Fruit fly (Drosophila melanogaster): ENCODE measurements around the gene nompC.

nompC gene

DNA sequence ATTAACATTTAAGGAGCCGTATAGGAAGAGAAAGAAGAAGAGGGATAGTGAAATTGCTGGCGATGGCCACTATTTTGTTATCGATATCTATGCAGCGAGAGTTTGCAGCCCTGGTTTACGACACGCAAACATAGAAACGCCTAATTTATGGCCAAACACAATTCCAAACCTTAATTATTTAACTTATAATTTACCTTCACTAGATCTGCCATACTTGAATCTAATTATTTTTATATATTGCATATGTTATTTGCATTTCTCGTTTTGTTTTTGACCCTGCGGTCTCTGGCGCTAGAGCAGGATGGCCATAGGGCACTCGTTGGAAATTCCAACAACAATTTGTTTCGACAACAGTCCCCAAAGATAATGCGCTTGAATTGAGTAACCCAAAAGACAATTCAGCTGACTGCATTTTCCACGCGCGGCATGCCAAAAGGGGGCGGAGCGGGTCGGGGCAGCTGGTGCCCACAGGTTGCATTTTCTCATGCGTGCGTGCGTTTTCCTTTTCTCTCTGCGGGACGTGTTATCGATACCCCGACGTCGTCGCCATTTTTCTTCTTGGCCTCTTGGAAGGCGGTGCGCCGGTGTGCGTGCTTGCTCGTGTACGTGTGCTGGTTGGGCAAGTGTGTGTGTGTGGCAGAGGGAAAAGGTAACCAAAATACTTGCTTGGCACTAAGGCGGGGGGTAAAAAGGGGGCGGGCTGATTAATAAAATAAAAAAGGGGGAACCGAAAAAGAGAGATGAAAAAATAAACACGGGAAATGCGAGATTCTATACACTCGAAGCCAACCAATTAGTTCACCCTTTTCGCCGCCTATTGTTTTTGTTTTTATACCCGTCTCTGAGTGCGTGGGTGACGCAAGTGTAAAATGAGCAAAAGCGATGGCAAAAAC lies 20.8 kb upstream of the nompC start (continued):
- TF ChIP-seq Rel (GFP tag; optimal IDR thresholded peaks at IDR 0.05) (no peak), Rel (tag; optimal IDR thresholded peaks at IDR 0.05) (peak; percentile 81), dsf (GFP tag; optimal IDR thresholded peaks at IDR 0.05; ENCODE audit: borderline replicate concordance) (no peak), sage (GFP tag; optimal IDR thresholded peaks at IDR 0.05) (no peak), sv (GFP tag; optimal IDR thresholded peaks at IDR 0.05) (no peak)

DNA sequence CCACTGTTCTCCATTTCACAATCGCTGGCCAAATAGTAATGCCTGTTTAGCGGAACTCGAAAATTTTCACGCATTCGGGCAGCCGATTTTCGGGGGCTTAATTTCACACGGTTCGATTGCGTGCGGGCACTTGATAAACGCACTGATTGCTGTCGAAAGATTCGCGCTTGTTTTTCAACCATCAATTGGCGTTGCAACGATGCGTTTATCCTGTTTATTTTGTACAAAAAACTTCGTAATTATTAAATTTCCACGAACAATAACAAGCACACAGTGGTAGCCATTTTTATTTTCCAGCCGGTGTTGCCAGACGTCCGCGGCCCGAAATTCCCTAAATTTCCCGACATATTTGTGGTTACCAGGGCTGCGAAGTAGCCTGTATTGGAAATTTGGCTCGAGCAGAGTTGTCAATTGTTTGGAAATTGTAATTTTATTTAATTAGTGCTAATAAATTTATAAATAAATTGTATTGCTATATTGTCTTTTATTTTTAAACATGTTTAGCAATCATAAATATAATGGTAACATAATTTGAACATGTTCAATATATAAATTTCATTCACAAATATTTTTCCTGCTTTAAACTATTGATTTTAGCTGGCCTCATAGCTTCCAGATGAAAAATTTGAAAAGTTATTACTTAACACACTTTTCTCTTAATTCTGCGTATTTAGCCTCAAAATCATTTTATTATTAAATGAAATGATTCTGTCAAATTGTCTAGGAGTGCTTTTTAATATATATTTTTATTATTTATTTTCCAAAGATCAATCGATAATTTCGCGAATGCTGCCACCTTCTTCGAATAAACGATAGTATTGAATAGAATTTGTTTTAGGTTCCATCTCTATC lies 19.4 kb upstream of the nompC start, which contains the start of the genes Ncoa6 and cype:
Gene Ncoa6 (minus strand): TSS at position 270 of the 852 bp plus-strand sequence.
Gene cype (plus strand): TSS at position 814 of the 852 bp plus-strand sequence.
- TF ChIP-seq CG32264 (GFP tag; optimal IDR thresholded peaks at IDR 0.05): no peak
- TF ChIP-seq dmrt93B (GFP tag; optimal IDR thresholded peaks at IDR 0.05): peak; percentile 12
- TF ChIP-seq psq (GFP tag; optimal IDR thresholded peaks at IDR 0.05): peak; percentile 7
- TF ChIP-seq brk (GFP tag; optimal IDR thresholded peaks at IDR 0.05): peak; percentile 71
- TF ChIP-seq dsf (GFP tag; optimal IDR thresholded peaks at IDR 0.05; ENCODE audit: borderline replicate concordance): no peak
- no peak for TF ChIP-seq Mio (GFP tag; optimal IDR thresholded peaks at IDR 0.05)
- peak; percentile 73 for TF ChIP-seq HLH106 (tag; optimal IDR thresholded peaks at IDR 0.05)
- TF ChIP-seq Vsx2 (GFP tag; optimal IDR thresholded peaks at IDR 0.05; ENCODE audit: partially characterized antibody): no peak
- no peak for TF ChIP-seq Dfd (GFP tag; optimal IDR thresholded peaks at IDR 0.05)
- peak; percentile 72 for TF ChIP-seq Hr83 (GFP tag; optimal IDR thresholded peaks at IDR 0.05; ENCODE audit: poor library complexity, severe bottlenecking)
- no peak for TF ChIP-seq Myc (optimal IDR thresholded peaks at IDR 0.05)
- TF ChIP-seq Sp1 (GFP tag; optimal IDR thresholded peaks at IDR 0.05): peak; percentile 55
- no peak for TF ChIP-seq Dif (GFP tag; optimal IDR thresholded peaks at IDR 0.05; ENCODE audit: partially characterized antibody)
- TF ChIP-seq rgr (GFP tag; optimal IDR thresholded peaks at IDR 0.05): peak; percentile 25
- no peak for TF ChIP-seq Abd-B (GFP tag; optimal IDR thresholded peaks at IDR 0.05)
- TF ChIP-seq sage (GFP tag; optimal IDR thresholded peaks at IDR 0.05): no peak
- peak; percentile 8 for TF ChIP-seq Hnf4 (GFP tag; optimal IDR thresholded peaks at IDR 0.05)
- peak; percentile 19 for TF ChIP-seq OdsH (GFP tag; optimal IDR thresholded peaks at IDR 0.05)
- peak; percentile 29 for TF ChIP-seq CG9705 (GFP tag; optimal IDR thresholded peaks at IDR 0.05)
- peak; percentile 15 for TF ChIP-seq Jra (GFP tag; optimal IDR thresholded peaks at IDR 0.05)
- TF ChIP-seq GATAd (GFP tag; optimal IDR thresholded peaks at IDR 0.05): no peak
- TF ChIP-seq h (GFP tag; optimal IDR thresholded peaks at IDR 0.05): peak; percentile 15
- no peak for TF ChIP-seq lola (GFP tag; optimal IDR thresholded peaks at IDR 0.05)
- TF ChIP-seq ey (GFP tag; optimal IDR thresholded peaks at IDR 0.05): peak; percentile 24
- no peak for TF ChIP-seq dl (GFP tag; optimal IDR thresholded peaks at IDR 0.05; ENCODE audit: insufficient read depth in 1 of 2, partially characterized antibody in 2 of 2)
- TF ChIP-seq foxo (GFP tag; optimal IDR thresholded peaks at IDR 0.05): peak in 1 of 2 experiments; percentile 56
- TF ChIP-seq fru (GFP tag; optimal IDR thresholded peaks at IDR 0.05): no peak
- peak; percentile 60 for TF ChIP-seq sv (GFP tag; optimal IDR thresholded peaks at IDR 0.05)
- TF ChIP-seq Rel (GFP tag; optimal IDR thresholded peaks at IDR 0.05): no peak
- peak; percentile 64 for TF ChIP-seq Rel (tag; optimal IDR thresholded peaks at IDR 0.05)
- TF ChIP-seq br (GFP tag; optimal IDR thresholded peaks at IDR 0.05): no peak
- no peak for TF ChIP-seq jim (GFP tag; optimal IDR thresholded peaks at IDR 0.05)
- no peak for TF ChIP-seq N (GFP tag; optimal IDR thresholded peaks at IDR 0.05)
- no peak for TF ChIP-seq CrebA (GFP tag; optimal IDR thresholded peaks at IDR 0.05; ENCODE audit: borderline replicate concordance)
- no peak for TF ChIP-seq usp (GFP tag; optimal IDR thresholded peaks at IDR 0.05)
- no peak for TF ChIP-seq Hr78 (GFP tag; optimal IDR thresholded peaks at IDR 0.05)
- TF ChIP-seq tai (GFP tag; optimal IDR thresholded peaks at IDR 0.05): no peak
- TF ChIP-seq woc (GFP tag; optimal IDR thresholded peaks at IDR 0.05): peak; percentile 6
